Worm (Caenorhabditis elegans): ENCODE results near the gene M04C3.2.

DNA sequence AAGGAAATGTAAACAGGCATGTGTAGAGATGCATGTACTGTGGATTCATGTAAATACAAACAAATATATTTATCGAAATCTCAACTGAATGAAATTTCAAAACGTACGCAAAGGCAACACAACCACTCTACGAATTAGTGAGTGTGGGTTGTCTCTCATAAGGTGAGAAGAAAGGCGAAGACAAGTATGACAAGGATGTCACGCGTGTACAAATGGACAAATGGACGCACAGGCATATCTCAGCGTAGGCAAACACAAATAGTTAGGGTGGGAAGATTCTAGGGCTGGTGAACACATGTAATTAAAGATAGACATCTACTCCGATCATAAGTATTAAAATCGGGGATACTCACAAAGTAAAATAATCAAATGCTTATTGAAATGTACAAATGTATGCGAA, 20.6 kb downstream of the M04C3.2 start:
- TF ChIP-seq him-1 (tag; optimal IDR thresholded peaks at IDR 0.05) (no peak), dao-5 (tag; optimal IDR thresholded peaks at IDR 0.05) (no peak), W03F9.2 (tag; optimal IDR thresholded peaks at IDR 0.05) (no peak)
